Fruit fly (Drosophila melanogaster) whole organism, prepupa: ENCODE measurements around the gene skd.
A peak's percentile ranks its signal among the peaks of the same experiment; 100 is the strongest.

ENCODE experiments used
- CG10631 ChIP-seq: fragments of 200-800 bp; sonication (Bioruptor generic); optimal IDR thresholded peaks from 2 replicates; lab custom pipeline; 2016; ENCODE audit warnings: missing biosample characterization, missing genetic modification characterization
- CG10669 ChIP-seq: fragments of 200-800 bp; sonication (Bioruptor generic); optimal IDR thresholded peaks from 3 replicates; lab custom pipeline; 2018; ENCODE audit warnings: missing biosample characterization, mild to moderate bottlenecking, missing genetic modification characterization, moderate library complexity
- CG11902 ChIP-seq: fragments of 200-800 bp; sonication (Bioruptor generic); optimal IDR thresholded peaks from 3 replicates; lab custom pipeline; 2016; ENCODE audit warnings: missing biosample characterization, missing genetic modification characterization
- CG16779 ChIP-seq: fragments of 200-800 bp; sonication (Bioruptor generic); optimal IDR thresholded peaks from 3 replicates; lab custom pipeline; 2017; ENCODE audit warnings: missing biosample characterization, mild to moderate bottlenecking, missing genetic modification characterization
- CG31627 ChIP-seq: fragments of 200-800 bp; sonication (Bioruptor generic); optimal IDR thresholded peaks from 3 replicates; lab custom pipeline; 2016; ENCODE audit warnings: missing biosample characterization, missing genetic modification characterization
- CG34406 ChIP-seq: fragments of 200-800 bp; sonication (Bioruptor generic); optimal IDR thresholded peaks from 3 replicates; lab custom pipeline; 2016; ENCODE audit warnings: missing biosample characterization, missing genetic modification characterization
- CG3919 ChIP-seq: fragments of 200-800 bp; sonication (Bioruptor generic); optimal IDR thresholded peaks from 3 replicates; lab custom pipeline; 2016; ENCODE audit warnings: missing biosample characterization, missing genetic modification characterization
- CG6163 ChIP-seq: fragments of 200-800 bp; sonication (Bioruptor generic); IDR thresholded peaks from 3 replicates; pipeline ENCODE4 v1.3.6; 2022; ENCODE audit warnings: missing biosample characterization, missing genetic modification characterization
- CG6792 ChIP-seq: fragments of 200-800 bp; sonication (Bioruptor generic); optimal IDR thresholded peaks from 3 replicates; lab custom pipeline; 2016; ENCODE audit warnings: missing biosample characterization, missing genetic modification characterization
- CG6808 ChIP-seq: fragments of 200-800 bp; sonication (Bioruptor generic); optimal IDR thresholded peaks from 3 replicates; lab custom pipeline; 2017; ENCODE audit warnings: missing biosample characterization, missing genetic modification characterization, mild to moderate bottlenecking, moderate library complexity, missing genetic modification reagents
- CG7368 ChIP-seq: fragments of 200-800 bp; sonication (Bioruptor generic); optimal IDR thresholded peaks from 3 replicates; lab custom pipeline; 2016; ENCODE audit warnings: missing biosample characterization, missing genetic modification characterization
- CG8119 ChIP-seq: fragments of 200-800 bp; sonication (Bioruptor generic); IDR thresholded peaks from 3 replicates; pipeline ENCODE4 v1.3.6; 2022; ENCODE audit warnings: missing biosample characterization, missing genetic modification characterization
- CG8319 ChIP-seq: fragments of 200-800 bp; sonication (Bioruptor generic); optimal IDR thresholded peaks from 3 replicates; lab custom pipeline; 2016; ENCODE audit warnings: missing biosample characterization, missing genetic modification characterization
- CG8632 ChIP-seq: fragments of 200-800 bp; sonication (Bioruptor generic); optimal IDR thresholded peaks from 3 replicates; lab custom pipeline; 2016; ENCODE audit warnings: missing biosample characterization, missing genetic modification characterization
- CG9139 ChIP-seq: fragments of 200-800 bp; sonication (Bioruptor generic); optimal IDR thresholded peaks from 3 replicates; lab custom pipeline; 2017; ENCODE audit warnings: missing biosample characterization, mild to moderate bottlenecking, missing genetic modification characterization
- Eip75B ChIP-seq: fragments of 200-800 bp; sonication (Bioruptor generic); optimal IDR thresholded peaks from 3 replicates; lab custom pipeline; 2016; ENCODE audit warnings: missing biosample characterization, missing genetic modification characterization
- Eip78C ChIP-seq: fragments of 200-800 bp; sonication (Bioruptor generic); peaks from one replicate; lab custom pipeline; 2016; ENCODE audit warnings: missing biosample characterization, missing genetic modification characterization
- Eip93F ChIP-seq: fragments of 200-800 bp; sonication (Bioruptor generic); optimal IDR thresholded peaks from 2 replicates; lab custom pipeline; 2016; ENCODE audit warnings: missing biosample characterization, mild to moderate bottlenecking, missing genetic modification characterization
- Ets21C ChIP-seq: fragments of 200-800 bp; sonication (Bioruptor generic); optimal IDR thresholded peaks from 3 replicates; lab custom pipeline; 2016; ENCODE audit warnings: missing biosample characterization, missing genetic modification characterization
- Ets96B ChIP-seq: fragments of 200-800 bp; optimal IDR thresholded peaks from 2 replicates; lab custom pipeline; 2019; ENCODE audit warnings: missing biosample characterization, mild to moderate bottlenecking, missing genetic modification characterization, moderate library complexity
- Gug ChIP-seq: fragments of 200-800 bp; sonication (Bioruptor generic); IDR thresholded peaks from 2 replicates; pipeline ENCODE4 v1.3.6; 2022; ENCODE audit warnings: missing biosample characterization, missing genetic modification characterization
- Hr39 ChIP-seq: fragments of 200-800 bp; sonication (Bioruptor generic); optimal IDR thresholded peaks from 2 replicates; lab custom pipeline; 2016; ENCODE audit warnings: missing biosample characterization, missing genetic modification characterization
- Lpt ChIP-seq: fragments of 200-800 bp; sonication (Bioruptor generic); optimal IDR thresholded peaks from 3 replicates; lab custom pipeline; 2016; ENCODE audit warnings: missing biosample characterization, missing genetic modification characterization
- OdsH ChIP-seq: fragments of 200-800 bp; sonication (Bioruptor generic); optimal IDR thresholded peaks from 3 replicates; lab custom pipeline; 2016; ENCODE audit warnings: missing biosample characterization, missing genetic modification characterization
- Smox ChIP-seq: fragments of 200-800 bp; sonication (Bioruptor generic); optimal IDR thresholded peaks from 3 replicates; lab custom pipeline; 2016; ENCODE audit warnings: missing biosample characterization, missing genetic modification characterization
- Sox102F ChIP-seq: fragments of 200-800 bp; sonication (Bioruptor generic); optimal IDR thresholded peaks from 2 replicates; lab custom pipeline; 2016; ENCODE audit warnings: missing biosample characterization, mild to moderate bottlenecking, missing genetic modification characterization
- Sox14 ChIP-seq: fragments of 200-800 bp; sonication (Bioruptor generic); optimal IDR thresholded peaks from 3 replicates; lab custom pipeline; 2016; ENCODE audit warnings: missing biosample characterization, missing genetic modification characterization
- achi ChIP-seq: fragments of 200-800 bp; sonication (Bioruptor generic); optimal IDR thresholded peaks from 3 replicates; lab custom pipeline; 2016; ENCODE audit warnings: missing biosample characterization, missing genetic modification characterization
- acj6 ChIP-seq: fragments of 200-800 bp; sonication (Bioruptor generic); optimal IDR thresholded peaks from 3 replicates; lab custom pipeline; 2016; ENCODE audit warnings: missing biosample characterization, missing genetic modification characterization
- cyc ChIP-seq: fragments of 200-800 bp; sonication (Bioruptor generic); optimal IDR thresholded peaks from 3 replicates; lab custom pipeline; 2016; ENCODE audit warnings: missing biosample characterization, missing genetic modification characterization
- dac ChIP-seq: fragments of 200-800 bp; sonication (Bioruptor generic); optimal IDR thresholded peaks from 2 replicates; lab custom pipeline; 2017; ENCODE audit warnings: missing biosample characterization, mild to moderate bottlenecking, missing genetic modification characterization
- dsx ChIP-seq: fragments of 200-800 bp; optimal IDR thresholded peaks from 3 replicates; lab custom pipeline; 2019; ENCODE audit warnings: missing biosample characterization, mild to moderate bottlenecking, missing genetic modification characterization, moderate library complexity; ENCODE audit not compliant: poor library complexity, severe bottlenecking
- eg ChIP-seq: fragments of 200-800 bp; sonication (Bioruptor generic); IDR thresholded peaks from 3 replicates; pipeline ENCODE4 v1.3.6; 2022; ENCODE audit warnings: missing biosample characterization, missing genetic modification characterization
- esn ChIP-seq: fragments of 200-800 bp; sonication (Bioruptor generic); optimal IDR thresholded peaks from 2 replicates; lab custom pipeline; 2016; ENCODE audit warnings: missing biosample characterization, mild to moderate bottlenecking, missing genetic modification characterization, moderate library complexity
- fd59A ChIP-seq: fragments of 200-800 bp; sonication (Bioruptor generic); optimal IDR thresholded peaks from 2 replicates; lab custom pipeline; 2017; ENCODE audit warnings: missing biosample characterization, mild to moderate bottlenecking, missing genetic modification characterization, missing genetic modification reagents
- fkh ChIP-seq: fragments of 200-800 bp; sonication (Bioruptor generic); optimal IDR thresholded peaks from 3 replicates; lab custom pipeline; 2017; ENCODE audit warnings: missing biosample characterization, mild to moderate bottlenecking, missing genetic modification characterization, moderate library complexity
- lz ChIP-seq: fragments of 200-800 bp; sonication (Bioruptor generic); optimal IDR thresholded peaks from 3 replicates; lab custom pipeline; 2016; ENCODE audit warnings: missing biosample characterization, missing genetic modification characterization
- pdm3 ChIP-seq: fragments of 200-800 bp; sonication (Bioruptor generic); optimal IDR thresholded peaks from 3 replicates; lab custom pipeline; 2016; ENCODE audit warnings: missing biosample characterization, missing genetic modification characterization
- spab ChIP-seq: fragments of 200-800 bp; sonication (Bioruptor generic); optimal IDR thresholded peaks from 2 replicates; lab custom pipeline; 2017; ENCODE audit warnings: missing biosample characterization, mild to moderate bottlenecking, missing genetic modification characterization, missing genetic modification reagents
- ss ChIP-seq, 2 experiments: fragments of 200-800 bp; sonication (Bioruptor generic); optimal IDR thresholded peaks; 2 replicates in 1 of 2; 3 replicates in 1 of 2; lab custom pipeline; 2017 to 2018; ENCODE audit warnings: mild to moderate bottlenecking in 2 of 2, missing biosample characterization in 2 of 2, missing genetic modification characterization in 2 of 2, moderate library complexity in 1 of 2
- svp ChIP-seq: fragments of 200-800 bp; sonication (Bioruptor generic); peaks from one replicate; lab custom pipeline; 2016; ENCODE audit warnings: missing biosample characterization, missing genetic modification characterization

Gene skd

DNA sequence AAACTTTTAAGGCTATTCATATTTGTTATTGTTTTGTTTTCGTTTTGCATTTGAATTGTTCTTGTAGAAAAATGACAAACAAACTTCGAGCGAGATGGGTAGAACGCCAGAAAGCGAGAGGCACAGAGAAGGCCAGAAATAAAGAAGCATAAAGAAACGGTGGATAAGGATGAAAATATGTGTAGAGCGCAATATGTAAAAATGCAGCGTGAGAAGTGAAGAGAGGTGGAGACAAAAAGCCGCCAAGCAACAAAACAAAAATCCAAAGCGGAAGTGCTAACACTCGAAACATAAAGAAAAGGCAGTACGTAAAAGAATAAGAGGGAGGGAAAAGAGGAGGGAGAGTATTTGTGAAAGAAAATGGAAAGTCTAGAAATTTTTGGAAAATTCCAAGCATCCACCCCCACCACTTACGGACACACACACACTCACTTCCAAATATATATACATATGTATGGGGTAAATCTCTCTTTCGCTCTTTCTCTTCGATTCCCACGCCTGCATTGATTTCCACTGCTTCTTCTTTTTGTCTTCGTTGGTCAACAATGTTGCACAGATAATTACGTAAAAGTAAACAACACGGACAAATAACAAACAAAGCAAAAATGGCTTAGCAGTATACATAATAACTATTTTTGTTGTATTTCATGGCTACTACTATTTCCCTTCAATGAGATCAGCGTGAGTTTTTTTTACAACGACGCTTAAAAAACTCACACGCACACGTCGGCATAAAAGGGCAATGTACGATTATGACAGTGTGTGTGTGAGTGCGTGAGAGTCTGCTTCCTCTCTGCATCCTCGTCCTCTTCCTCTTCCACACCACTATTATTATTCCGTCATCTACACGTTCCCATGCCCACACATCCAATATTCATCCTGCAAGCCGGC lies 19.6 kb downstream of the skd start:
- TF ChIP-seq CG6163 (GFP tag; lab: Robert Waterston, UW) (peak; percentile 57; the same call in 2 of the 3 replicates), Ets21C (no peak), dsx (GFP tag; lab: Kevin White, UChicago) (peak; percentile 98)

DNA sequence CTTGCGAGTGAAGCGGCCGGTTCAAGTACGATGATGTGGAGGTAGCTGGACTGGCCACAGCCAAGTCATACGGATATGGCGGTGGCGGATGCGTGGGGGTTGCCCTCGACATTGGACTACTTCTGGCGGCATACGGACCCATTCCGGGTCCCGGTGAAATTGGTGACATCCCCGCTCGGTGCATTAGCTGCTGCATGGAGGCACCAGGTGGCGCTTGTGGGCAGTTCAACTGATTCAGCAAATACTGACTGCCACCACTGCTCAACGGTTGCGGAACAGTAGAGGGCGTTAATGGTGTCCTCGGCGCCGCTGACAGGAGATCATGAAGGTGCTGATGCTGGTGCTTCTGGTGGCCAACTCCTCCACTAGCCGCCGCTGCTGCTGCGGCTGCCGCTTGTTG lies 27.6 kb downstream of the skd start:
- TF ChIP-seq eg (GFP tag; lab: Robert Waterston, UW) (no peak), Sox14 (GFP tag; lab: Kevin White, UChicago) (no peak), fkh (GFP tag; lab: Kevin White, UChicago) (no peak), Hr39 (no peak), CG34406 (no peak), Sox102F (GFP tag; lab: Kevin White, UChicago) (no peak), CG6792 (GFP tag; lab: Kevin White, UChicago) (no peak), Eip75B (GFP tag; lab: Kevin White, UChicago) (no peak), CG10669 (GFP tag; lab: Kevin White, UChicago) (no peak), CG16779 (no peak), cyc (no peak)

dm6 chr3L:20991373-20991772 lies 35.9 kb downstream of the skd start, which contains the start of gene CG12984:
Gene CG12984, plus strand, starts transcription at chr3L:20991673.
- TF ChIP-seq ss (GFP tag; optimal IDR thresholded peaks at IDR 0.05; lab: Kevin White, UChicago) (no peak), esn (GFP tag; lab: Kevin White, UChicago) (no peak), CG8319 (GFP tag; lab: Kevin White, UChicago) (no peak), CG10631 (no peak), CG8119 (GFP tag; lab: Robert Waterston, UW) (no peak), CG31627 (no peak), Eip93F (no peak), CG8632 (no peak), dsx (GFP tag; lab: Kevin White, UChicago) (no peak), CG6808 (GFP tag; lab: Kevin White, UChicago) (no peak), CG7368 (GFP tag; lab: Kevin White, UChicago) (no peak), acj6 (no peak), Hr39 (no peak), dac (GFP tag; lab: Kevin White, UChicago) (no peak)
- TF ChIP-seq, all 60 proteins: peak for 0

DNA sequence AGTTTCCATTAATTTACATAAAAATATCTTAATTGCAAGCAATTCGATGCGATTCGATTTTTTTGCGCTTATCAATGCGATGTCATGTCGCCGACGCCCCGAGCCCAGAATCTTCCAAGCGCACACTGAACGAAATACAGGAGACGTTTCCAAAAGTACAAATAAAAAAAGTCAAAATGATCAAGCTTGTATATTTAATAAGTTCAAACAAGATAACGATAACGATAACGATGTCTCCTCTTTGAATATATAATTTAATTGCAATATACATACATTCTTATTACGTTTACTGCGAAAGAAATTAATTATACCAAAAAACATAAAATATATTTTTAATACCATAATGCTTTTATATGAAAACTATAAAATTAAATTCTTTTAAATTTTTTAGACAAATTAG lies 37.0 kb downstream of the skd start:
- TF ChIP-seq Gug (GFP tag; lab: Robert Waterston, UW) (no peak), CG6163 (GFP tag; lab: Robert Waterston, UW) (no peak), Ets96B (tag; lab: Kevin White, UChicago) (peak; percentile 77), pdm3 (GFP tag; lab: Kevin White, UChicago) (peak; percentile 35), Lpt (GFP tag; lab: Kevin White, UChicago) (no peak), acj6 (peak; percentile 61), Eip78C (GFP tag; lab: Kevin White, UChicago) (peak; percentile 88), lz (GFP tag; lab: Kevin White, UChicago) (peak; percentile 26), esn (GFP tag; lab: Kevin White, UChicago) (peak; percentile 61), fkh (GFP tag; lab: Kevin White, UChicago) (no peak), CG3919 (GFP tag; lab: Kevin White, UChicago) (peak; percentile 66), CG6808 (GFP tag; lab: Kevin White, UChicago) (peak; percentile 19), CG8319 (GFP tag; lab: Kevin White, UChicago) (peak; percentile 28), OdsH (no peak), CG6792 (GFP tag; lab: Kevin White, UChicago) (peak; percentile 50), svp (GFP tag; lab: Kevin White, UChicago) (peak; percentile 89), CG11902 (GFP tag; lab: Kevin White, UChicago) (peak; percentile 8), CG7368 (GFP tag; lab: Kevin White, UChicago) (peak; percentile 23), eg (GFP tag; lab: Robert Waterston, UW) (no peak), CG31627 (peak; percentile 22), Eip75B (GFP tag; lab: Kevin White, UChicago) (peak; percentile 43), cyc (peak; percentile 31), dsx (GFP tag; lab: Kevin White, UChicago) (peak; percentile 44), Smox (peak; percentile 26), CG9139 (peak; percentile 26), ss (GFP tag; optimal IDR thresholded peaks at IDR 0.05; lab: Kevin White, UChicago) (peak; percentile 22 to 65), fd59A (GFP tag; lab: Kevin White, UChicago) (peak; percentile 50), Hr39 (no peak), spab (GFP tag; lab: Kevin White, UChicago) (peak; percentile 51), achi (GFP tag; lab: Kevin White, UChicago) (peak; percentile 49), CG8119 (GFP tag; lab: Robert Waterston, UW) (0 out of 3 replicates have a peak, but pooled peaks have one; percentile 21), Sox14 (GFP tag; lab: Kevin White, UChicago) (no peak), Sox102F (GFP tag; lab: Kevin White, UChicago) (peak; percentile 41)
